Worm (Caenorhabditis elegans) whole organism, L1 larva: ENCODE data around the gene F08A7.1.

ENCODE experiments used
- ama-1 ChIP-seq: fragments of 150-350 bp; optimal IDR thresholded peaks from 2 replicates; lab custom pipeline; 2014
- blmp-1 ChIP-seq: fragments of 150-350 bp; optimal IDR thresholded peaks from 2 replicates; lab custom pipeline; 2014; ENCODE audit warnings: missing biosample characterization, missing genetic modification characterization
- lin-13 ChIP-seq: fragments of 150-350 bp; optimal IDR thresholded peaks from 2 replicates; lab custom pipeline; 2014; ENCODE audit warnings: missing biosample characterization, missing genetic modification reagents, missing genetic modification characterization
- mdl-1 ChIP-seq, 2 experiments: fragments of 150-350 bp; optimal IDR thresholded peaks; 2 replicates each; lab custom pipeline; 2014 to 2017; ENCODE audit warnings: missing biosample characterization in 2 of 2, missing genetic modification characterization in 2 of 2, inconsistent platforms in 1 of 2
- nhr-11 ChIP-seq: fragments of 150-350 bp; optimal IDR thresholded peaks from 2 replicates; lab custom pipeline; 2014; ENCODE audit warnings: missing biosample characterization, missing genetic modification characterization
- nhr-237 ChIP-seq: fragments of 150-350 bp; optimal IDR thresholded peaks from 2 replicates; lab custom pipeline; 2014; ENCODE audit warnings: missing biosample characterization, missing genetic modification characterization
- nhr-84 ChIP-seq: sonication (generic microtip); optimal IDR thresholded peaks from 2 replicates; lab custom pipeline; 2017; ENCODE audit warnings: missing biosample characterization, missing genetic modification characterization
- unc-62 ChIP-seq: fragments of 150-350 bp; optimal IDR thresholded peaks from 2 replicates; lab custom pipeline; 2014; ENCODE audit warnings: missing biosample characterization, missing genetic modification reagents, missing genetic modification characterization

- TF ChIP-seq nhr-237 (tag; lab: Kevin White, UChicago) (no peak), blmp-1 (tag; lab: Kevin White, UChicago) (peak; percentile 42), nhr-11 (tag; lab: Kevin White, UChicago) (no peak), unc-62 (GFP tag; lab: Kevin White, UChicago) (no peak), lin-13 (GFP tag; lab: Kevin White, UChicago) (no peak), ama-1 (lab: Kevin White, UChicago) (no peak), mdl-1 (tag; optimal IDR thresholded peaks at IDR 0.05; lab: Kevin White, UChicago) (no peak), nhr-84 (tag; lab: Kevin White, UChicago) (no peak)
Measured at ce11 chrIV:17461222-17461707, 20.9 kb downstream of the F08A7.1 start, which contains the start of gene rif-1.1.
